Worm (Caenorhabditis elegans): ENCODE results near the gene F55G7.5.
A peak's percentile ranks its signal among the peaks of the same experiment; 100 is the strongest.

The F55G7.5 gene

DNA sequence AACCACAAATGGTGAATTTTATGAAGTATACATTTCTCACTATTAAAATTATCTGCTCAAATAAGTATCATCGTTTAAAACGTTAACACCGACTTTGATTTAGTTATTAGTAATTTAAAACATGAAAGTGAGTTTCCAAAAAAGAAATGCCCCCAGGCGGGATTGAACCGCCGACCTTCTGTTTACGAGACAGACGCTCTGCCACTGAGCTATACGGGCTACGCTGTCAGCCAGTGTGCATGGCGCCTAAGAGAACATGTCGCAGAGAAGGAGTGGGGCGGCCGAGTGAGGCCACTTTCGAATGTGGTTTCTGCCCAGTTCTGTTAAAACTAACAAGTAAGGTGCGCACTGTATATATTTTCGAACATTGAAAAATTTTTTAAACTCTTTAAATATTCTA lies 3.8 kb downstream of the F55G7.5 start (continued):
- TF ChIP-seq snpc-1.1 (tag; optimal IDR thresholded peaks at IDR 0.05; ENCODE audit: insufficient read depth) (peak; percentile 53), efl-1 (GFP tag; optimal IDR thresholded peaks at IDR 0.05) (no peak), T26A5.8 (tag; optimal IDR thresholded peaks at IDR 0.05) (peak; percentile 49), madf-10 (tag; optimal IDR thresholded peaks at IDR 0.05) (peak; percentile 77), ama-1 (optimal IDR thresholded peaks at IDR 0.05) (no peak), ama-1 (GFP tag; optimal IDR thresholded peaks at IDR 0.05) (peak in 1 of 2 experiments; percentile 25), dox-1 (GFP tag; IDR thresholded peaks at IDR 0.05) (peak; percentile 81; the same call in 1 of the 2 replicates), rec-8 (tag; optimal IDR thresholded peaks at IDR 0.05) (peak; percentile 78 to 80), aptf-3 (GFP tag; IDR thresholded peaks at IDR 0.05) (no peak), B0261.1 (tag; optimal IDR thresholded peaks at IDR 0.05) (peak; percentile 90), sea-2 (GFP tag; IDR thresholded peaks at IDR 0.05) (0 out of 2 replicates have a peak, but pooled peaks have one; percentile 12), ztf-6 (GFP tag; IDR thresholded peaks at IDR 0.05) (no peak), aptf-2 (GFP tag; conservative IDR thresholded peaks at IDR 0.05) (0 out of 2 replicates have a peak, but pooled peaks have one; percentile 42), let-607 (tag; optimal IDR thresholded peaks at IDR 0.05) (peak in 1 of 2 experiments; percentile 54), F10E7.11 (tag; optimal IDR thresholded peaks at IDR 0.05) (no peak), xnd-1 (tag; optimal IDR thresholded peaks at IDR 0.05) (no peak), egl-18 (GFP tag; IDR thresholded peaks at IDR 0.05) (no peak), bed-2 (GFP tag; IDR thresholded peaks at IDR 0.05) (no peak), snpc-3.4 (tag; optimal IDR thresholded peaks at IDR 0.05) (peak; percentile 58), hsf-1 (GFP tag; IDR thresholded peaks at IDR 0.05) (no peak), hmg-1.2 (GFP tag; IDR thresholded peaks at IDR 0.05) (peak; percentile 82), lin-54 (GFP tag; optimal IDR thresholded peaks at IDR 0.05) (peak; percentile 50), mes-4 (tag; optimal IDR thresholded peaks at IDR 0.05) (peak; percentile 59), C17E4.6 (GFP tag; IDR thresholded peaks at IDR 0.05) (no peak), T07F8.4 (tag; optimal IDR thresholded peaks at IDR 0.05) (peak; percentile 25), zim-3 (tag; optimal IDR thresholded peaks at IDR 0.05) (peak; percentile 25), B0336.3 (GFP tag; IDR thresholded peaks at IDR 0.05) (peak; percentile 66; the same call in 1 of the 2 replicates), nhr-27 (tag; optimal IDR thresholded peaks at IDR 0.05) (no peak), ztf-22 (GFP tag; optimal IDR thresholded peaks at IDR 0.05) (no peak), akir-1 (GFP tag; optimal IDR thresholded peaks at IDR 0.05) (no peak), nfyb-1 (GFP tag; IDR thresholded peaks at IDR 0.05) (peak; percentile 86), repo-1 (tag; optimal IDR thresholded peaks at IDR 0.05) (peak; percentile 5), ekl-4 (GFP tag; IDR thresholded peaks at IDR 0.05) (peak; percentile 63), athp-1 (tag; optimal IDR thresholded peaks at IDR 0.05) (no peak), F23B12.7 (tag; optimal IDR thresholded peaks at IDR 0.05; ENCODE audit: insufficient read depth) (peak; percentile 45), let-526 (GFP tag; IDR thresholded peaks at IDR 0.05) (0 out of 2 replicates have a peak, but pooled peaks have one; percentile 35), cebp-1 (GFP tag; IDR thresholded peaks at IDR 0.05) (0 out of 2 replicates have a peak, but pooled peaks have one; percentile 25), cebp-1 (tag; optimal IDR thresholded peaks at IDR 0.05) (peak; percentile 73), ztf-18 (tag; optimal IDR thresholded peaks at IDR 0.05) (peak; percentile 52), lsy-27 (tag; optimal IDR thresholded peaks at IDR 0.05; ENCODE audit: borderline replicate concordance, insufficient read depth) (no peak), egrh-3 (GFP tag; IDR thresholded peaks at IDR 0.05) (peak; percentile 59; the same call in 1 of the 2 replicates), attf-5 (GFP tag; optimal IDR thresholded peaks at IDR 0.05) (peak; percentile 43), attf-3 (GFP tag; conservative IDR thresholded peaks at IDR 0.05) (0 out of 2 replicates have a peak, but pooled peaks have one; percentile 16), lin-35 (GFP tag; optimal IDR thresholded peaks at IDR 0.05) (no peak), madf-8 (GFP tag; conservative IDR thresholded peaks at IDR 0.05) (no peak), pbrm-1 (GFP tag; IDR thresholded peaks at IDR 0.05) (peak; percentile 87), snpc-1.3 (tag; optimal IDR thresholded peaks at IDR 0.05; ENCODE audit: insufficient read depth) (peak; percentile 84)
